Worm (Caenorhabditis elegans) whole organism, late embryonic: ENCODE data around the gene unc-62.

Experiments used
- C38D4.7 ChIP-seq: fragments of 200-800 bp; sonication (Bioruptor generic); optimal IDR thresholded peaks from 2 replicates; lab custom pipeline; 2018; ENCODE audit warnings: mild to moderate bottlenecking, missing genetic modification characterization, moderate library complexity, missing compliant biosample characterization
- F13H6.1 ChIP-seq: sonication (generic microtip); optimal IDR thresholded peaks from 2 replicates; lab custom pipeline; 2016; ENCODE audit warnings: missing genetic modification characterization, missing compliant biosample characterization
- K02D7.2 ChIP-seq: sonication (generic microtip); optimal IDR thresholded peaks from 2 replicates; lab custom pipeline; 2017; ENCODE audit warnings: mild to moderate bottlenecking, missing genetic modification characterization, missing compliant biosample characterization
- Y22D7AL.16 ChIP-seq: sonication (generic microtip); optimal IDR thresholded peaks from 2 replicates; lab custom pipeline; 2016; ENCODE audit warnings: missing genetic modification characterization, missing compliant biosample characterization
- ahr-1 ChIP-seq: sonication (generic microtip); optimal IDR thresholded peaks from 2 replicates; lab custom pipeline; 2016; ENCODE audit warnings: missing genetic modification characterization, missing compliant biosample characterization
- ceh-18 ChIP-seq: sonication (generic microtip); optimal IDR thresholded peaks from 2 replicates; lab custom pipeline; 2016; ENCODE audit warnings: missing genetic modification characterization, missing compliant biosample characterization
- ceh-19 ChIP-seq: fragments of 200-800 bp; sonication (Bioruptor generic); optimal IDR thresholded peaks from 2 replicates; lab custom pipeline; 2018; ENCODE audit warnings: mild to moderate bottlenecking, missing genetic modification characterization, missing compliant biosample characterization
- ceh-2 ChIP-seq: sonication (generic microtip); optimal IDR thresholded peaks from 2 replicates; lab custom pipeline; 2016; ENCODE audit warnings: missing genotype, missing genetic modification characterization, missing compliant biosample characterization
- ceh-24 ChIP-seq: sonication (generic microtip); optimal IDR thresholded peaks from 2 replicates; lab custom pipeline; 2016; ENCODE audit warnings: mild to moderate bottlenecking, missing genetic modification characterization, missing compliant biosample characterization
- ceh-30 ChIP-seq: fragments of 150-350 bp; optimal IDR thresholded peaks from 2 replicates; lab custom pipeline; 2014; ENCODE audit warnings: missing biosample characterization, missing genetic modification characterization
- ceh-31 ChIP-seq: sonication (generic microtip); optimal IDR thresholded peaks from 2 replicates; lab custom pipeline; 2016; ENCODE audit warnings: missing genetic modification characterization, missing compliant biosample characterization
- ceh-34 ChIP-seq: sonication (generic microtip); optimal IDR thresholded peaks from 2 replicates; lab custom pipeline; 2016; ENCODE audit warnings: mild to moderate bottlenecking, missing genetic modification characterization, missing compliant biosample characterization
- ceh-45 ChIP-seq: fragments of 200-800 bp; sonication (Bioruptor generic); IDR thresholded peaks from 2 replicates; pipeline ENCODE4 v1.3.6; 2022; ENCODE audit warnings: missing genetic modification reagents, missing genetic modification characterization, missing compliant biosample characterization
- ceh-9 ChIP-seq: sonication (generic microtip); optimal IDR thresholded peaks from 2 replicates; lab custom pipeline; 2016; ENCODE audit warnings: mild to moderate bottlenecking, missing genetic modification characterization, inconsistent platforms, missing compliant biosample characterization
- che-1 ChIP-seq: sonication (generic microtip); optimal IDR thresholded peaks from 2 replicates; lab custom pipeline; 2016; ENCODE audit warnings: mild to moderate bottlenecking, missing genetic modification characterization, missing compliant biosample characterization
- dve-1 ChIP-seq: sonication (generic microtip); optimal IDR thresholded peaks from 2 replicates; lab custom pipeline; 2017; ENCODE audit warnings: antibody characterized with exemption, mild to moderate bottlenecking, missing genetic modification characterization, missing compliant biosample characterization
- elt-2 ChIP-seq: sonication (generic microtip); optimal IDR thresholded peaks from 2 replicates; lab custom pipeline; 2016; ENCODE audit warnings: missing genetic modification reagents, missing genetic modification characterization, missing compliant biosample characterization
- elt-4 ChIP-seq: sonication (generic microtip); optimal IDR thresholded peaks from 2 replicates; lab custom pipeline; 2016; ENCODE audit warnings: missing genetic modification characterization, missing compliant biosample characterization
- ets-4 ChIP-seq: sonication (generic microtip); optimal IDR thresholded peaks from 2 replicates; lab custom pipeline; 2016; ENCODE audit warnings: missing genetic modification characterization, missing compliant biosample characterization
- fax-1 ChIP-seq: sonication (generic microtip); optimal IDR thresholded peaks from 2 replicates; lab custom pipeline; 2016; ENCODE audit warnings: missing genotype, missing genetic modification characterization, missing compliant biosample characterization
- fkh-10 ChIP-seq: fragments of 150-350 bp; optimal IDR thresholded peaks from 2 replicates; lab custom pipeline; 2014; ENCODE audit warnings: missing biosample characterization, missing genetic modification reagents, missing genetic modification characterization
- fkh-6 ChIP-seq: sonication (generic microtip); optimal IDR thresholded peaks from 2 replicates; lab custom pipeline; 2016; ENCODE audit warnings: missing genetic modification characterization, missing compliant biosample characterization
- gmeb-2 ChIP-seq: sonication (generic microtip); optimal IDR thresholded peaks from 2 replicates; lab custom pipeline; 2016; ENCODE audit warnings: missing genetic modification characterization, inconsistent platforms, missing compliant biosample characterization
- hlh-13 ChIP-seq: fragments of 200-800 bp; sonication (Bioruptor generic); optimal IDR thresholded peaks from 2 replicates; lab custom pipeline; 2018; ENCODE audit warnings: mild to moderate bottlenecking, missing genetic modification characterization, missing compliant biosample characterization
- hlh-8 ChIP-seq: sonication (generic microtip); optimal IDR thresholded peaks from 2 replicates; lab custom pipeline; 2016; ENCODE audit warnings: missing genotype, missing genetic modification characterization, missing compliant biosample characterization
- lin-11 ChIP-seq: fragments of 200-800 bp; sonication (Bioruptor generic); optimal IDR thresholded peaks from 2 replicates; lab custom pipeline; 2018; ENCODE audit warnings: mild to moderate bottlenecking, missing genetic modification characterization, missing compliant biosample characterization
- nfya-1 ChIP-seq: sonication (generic microtip); optimal IDR thresholded peaks from 2 replicates; lab custom pipeline; 2017; ENCODE audit warnings: missing genetic modification characterization, mild to moderate bottlenecking, missing compliant biosample characterization, antibody characterized with exemption, moderate library complexity
- npax-4 ChIP-seq: sonication (generic microtip); optimal IDR thresholded peaks from 2 replicates; lab custom pipeline; 2016; ENCODE audit warnings: missing genetic modification characterization, missing compliant biosample characterization
- odd-2 ChIP-seq: sonication (generic microtip); optimal IDR thresholded peaks from 2 replicates; lab custom pipeline; 2017; ENCODE audit warnings: antibody characterized with exemption, mild to moderate bottlenecking, missing genetic modification characterization, missing compliant biosample characterization
- pat-9 ChIP-seq: fragments of 200-800 bp; sonication (Bioruptor generic); optimal IDR thresholded peaks from 2 replicates; lab custom pipeline; 2018; ENCODE audit warnings: mild to moderate bottlenecking, missing genetic modification characterization, moderate library complexity, missing compliant biosample characterization
- pax-1 ChIP-seq: fragments of 150-350 bp; optimal IDR thresholded peaks from 2 replicates; lab custom pipeline; 2014; ENCODE audit warnings: missing biosample characterization, missing genetic modification characterization
- pha-2 ChIP-seq: sonication (generic microtip); optimal IDR thresholded peaks from 2 replicates; lab custom pipeline; 2017; ENCODE audit warnings: mild to moderate bottlenecking, missing genetic modification characterization, missing compliant biosample characterization
- pha-4 ChIP-seq: fragments of 150-350 bp; optimal IDR thresholded peaks from 2 replicates; lab custom pipeline; 2018; ENCODE audit warnings: missing biosample characterization, missing genetic modification reagents, missing genetic modification characterization
- pqm-1 ChIP-seq: sonication (generic microtip); optimal IDR thresholded peaks from 2 replicates; lab custom pipeline; 2016; ENCODE audit warnings: missing genetic modification characterization, missing compliant biosample characterization
- ref-2 ChIP-seq: sonication (generic microtip); optimal IDR thresholded peaks from 2 replicates; lab custom pipeline; 2016; ENCODE audit warnings: missing genetic modification characterization, missing compliant biosample characterization
- sdc-2 ChIP-seq: sonication (generic microtip); optimal IDR thresholded peaks from 2 replicates; lab custom pipeline; 2016; ENCODE audit warnings: missing genotype, missing genetic modification characterization, missing compliant biosample characterization
- sox-2 ChIP-seq: fragments of 200-800 bp; sonication (Bioruptor generic); IDR thresholded peaks from 2 replicates; pipeline ENCODE4 v1.3.6; 2022; ENCODE audit warnings: missing genetic modification reagents, missing genetic modification characterization, missing compliant biosample characterization
- syd-9 ChIP-seq: sonication (generic microtip); optimal IDR thresholded peaks from 2 replicates; lab custom pipeline; 2016; ENCODE audit warnings: mild to moderate bottlenecking, missing genetic modification characterization, moderate library complexity, missing compliant biosample characterization
- tbx-2 ChIP-seq: sonication (generic microtip); optimal IDR thresholded peaks from 2 replicates; lab custom pipeline; 2016; ENCODE audit warnings: missing genetic modification characterization, missing compliant biosample characterization
- tbx-7 ChIP-seq: sonication (generic microtip); optimal IDR thresholded peaks from 2 replicates; lab custom pipeline; 2016; ENCODE audit warnings: missing genotype, missing genetic modification characterization, missing compliant biosample characterization
- ttx-3 ChIP-seq: sonication (generic microtip); optimal IDR thresholded peaks from 2 replicates; lab custom pipeline; 2016; ENCODE audit warnings: missing genetic modification reagents, missing genetic modification characterization, missing compliant biosample characterization
- unc-42 ChIP-seq: sonication (generic microtip); optimal IDR thresholded peaks from 2 replicates; lab custom pipeline; 2016; ENCODE audit warnings: missing genotype, missing genetic modification characterization, missing compliant biosample characterization
- unc-86 ChIP-seq: sonication (generic microtip); optimal IDR thresholded peaks from 2 replicates; lab custom pipeline; 2016; ENCODE audit warnings: missing genetic modification characterization, missing compliant biosample characterization
- zip-5 ChIP-seq: sonication (generic microtip); optimal IDR thresholded peaks from 2 replicates; lab custom pipeline; 2016; ENCODE audit warnings: missing genetic modification characterization, missing compliant biosample characterization

The unc-62 gene

DNA sequence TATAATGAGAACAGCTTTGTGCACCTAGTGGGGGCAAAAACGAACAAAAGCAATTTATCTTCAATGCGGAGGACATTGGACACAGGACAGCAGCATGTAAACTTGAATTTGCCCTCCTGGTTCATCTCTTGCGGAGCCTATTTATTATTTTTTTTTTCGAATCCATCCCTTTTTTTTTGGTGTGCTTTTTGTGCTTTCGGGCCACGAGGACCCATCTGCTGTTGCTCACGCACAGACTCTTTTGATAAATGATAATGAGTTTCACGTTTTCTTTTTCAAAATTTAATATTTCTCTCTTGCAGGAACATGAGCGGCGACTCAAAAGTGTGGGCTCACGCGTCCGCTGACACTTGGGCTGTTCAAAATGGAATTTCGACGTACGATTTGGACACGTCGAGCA, at the start of gene unc-62:
unc-62 (plus strand) TSS at position 301 of the 400 bp plus-strand sequence.
- TF ChIP-seq K02D7.2 (tag; lab: Kevin White, UChicago) (no peak), F13H6.1 (tag; lab: Kevin White, UChicago) (no peak), pha-2 (tag; lab: Kevin White, UChicago) (no peak), ceh-24 (tag; lab: Kevin White, UChicago) (no peak), tbx-2 (no peak), pax-1 (no peak)
- TF ChIP-seq, all 69 proteins: peak for 0

DNA sequence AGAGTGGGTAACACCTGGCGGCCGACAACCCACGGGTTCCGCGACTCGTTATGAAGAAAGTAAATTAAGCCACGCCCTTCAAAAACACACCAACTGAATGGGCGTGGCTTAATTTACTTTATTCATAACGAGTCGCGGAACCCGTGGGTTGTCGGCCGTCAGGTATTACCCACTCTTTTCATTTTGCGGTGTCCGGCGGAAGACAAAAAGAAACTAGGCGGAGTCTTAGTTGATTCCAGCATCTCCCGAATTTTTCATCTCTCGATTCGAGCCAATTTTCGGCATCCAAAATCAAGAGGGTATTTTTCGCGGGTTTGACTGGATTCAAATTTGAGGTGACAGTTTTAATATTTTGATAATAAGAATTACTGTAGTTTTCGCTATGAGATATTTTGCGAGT, 49.6 kb upstream of the unc-62 start:
- TF ChIP-seq ceh-31 (tag; lab: Kevin White, UChicago) (no peak), ceh-30 (tag; lab: Kevin White, UChicago) (no peak), dve-1 (no peak), sox-2 (GFP tag; lab: Robert Waterston, UW) (no peak), ttx-3 (tag; lab: Kevin White, UChicago) (no peak), fkh-6 (tag; lab: Kevin White, UChicago) (no peak), nfya-1 (no peak), pat-9 (tag; lab: Kevin White, UChicago) (no peak), elt-4 (tag; lab: Kevin White, UChicago) (no peak), K02D7.2 (tag; lab: Kevin White, UChicago) (no peak), ceh-9 (tag; lab: Kevin White, UChicago) (no peak)
- TF ChIP-seq, all 69 proteins: peak for 0

DNA sequence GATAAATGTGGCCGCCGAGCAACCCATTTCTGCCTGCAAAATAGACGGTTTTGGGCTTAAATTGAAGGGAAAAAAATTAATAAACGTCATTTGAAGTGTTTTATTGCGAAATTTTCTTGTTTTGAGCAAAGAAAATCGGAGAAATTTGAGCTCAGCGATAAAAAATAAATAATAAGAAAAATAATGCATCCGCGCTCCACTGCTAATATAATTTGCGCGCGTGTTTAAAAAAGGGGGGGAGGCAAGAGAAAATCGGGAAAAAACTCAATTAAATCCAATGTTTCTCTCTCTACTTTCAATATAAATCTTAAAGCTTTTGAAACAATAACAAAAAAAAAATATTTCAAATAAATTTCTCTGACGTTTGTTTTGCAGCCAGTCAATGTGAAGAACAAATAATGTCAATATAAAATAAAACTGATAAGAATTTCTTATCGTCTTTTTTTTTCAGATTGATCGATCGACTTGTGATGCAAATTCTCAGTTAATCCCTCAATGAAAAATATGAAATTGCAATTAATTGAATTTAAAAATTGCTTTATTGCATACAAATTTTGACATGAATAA, 46.7 kb upstream of the unc-62 start, which contains the start of gene rft-2:
rft-2 (minus strand) TSS at position 41 of the 567 bp plus-strand sequence.
- TF ChIP-seq ceh-2 (peak; percentile 2), unc-86 (no peak), tbx-7 (tag; lab: Kevin White, UChicago) (no peak), ceh-18 (tag; lab: Kevin White, UChicago) (no peak), hlh-13 (GFP tag; lab: Kevin White, UChicago) (no peak), npax-4 (no peak), nfya-1 (peak; percentile 15), ceh-19 (GFP tag; lab: Kevin White, UChicago) (no peak), pqm-1 (tag; lab: Kevin White, UChicago) (no peak), ceh-34 (tag; lab: Kevin White, UChicago) (peak; percentile 22), fax-1 (no peak), F13H6.1 (tag; lab: Kevin White, UChicago) (no peak), lin-11 (no peak), dve-1 (no peak), ceh-24 (tag; lab: Kevin White, UChicago) (no peak), syd-9 (tag; lab: Kevin White, UChicago) (no peak), unc-42 (tag; lab: Kevin White, UChicago) (peak; percentile 90), hlh-8 (no peak), pha-4 (tag; lab: Kevin White, UChicago) (no peak), elt-2 (tag; lab: Kevin White, UChicago) (peak; percentile 70), gmeb-2 (tag; lab: Kevin White, UChicago) (no peak), odd-2 (tag; lab: Kevin White, UChicago) (no peak)
- TF ChIP-seq, all 69 proteins: peak for 5

DNA sequence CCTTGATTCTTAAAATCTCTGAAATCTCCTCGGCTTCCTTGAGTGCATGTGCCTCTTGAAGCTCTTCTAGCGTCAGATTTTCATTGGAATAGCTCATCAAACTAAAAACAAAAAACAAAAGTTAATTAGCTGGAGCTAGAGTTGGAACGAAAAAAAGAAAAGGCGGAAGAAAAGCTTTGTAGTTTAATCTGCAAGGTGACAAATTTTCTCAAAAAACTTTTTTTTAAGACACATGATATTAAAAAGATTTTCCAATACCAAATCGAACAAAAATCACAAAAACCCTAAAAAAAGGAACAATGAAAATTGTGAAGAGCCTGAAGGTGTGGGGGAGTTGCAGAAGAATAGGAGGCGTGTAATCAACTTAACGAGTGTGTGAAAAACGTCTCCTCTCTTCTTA, 42.6 kb upstream of the unc-62 start, which contains the start of gene gnrr-5:
gnrr-5 (minus strand) TSS at position 101 of the 400 bp plus-strand sequence.
- no peak for TF ChIP-seq fkh-6 (tag; lab: Kevin White, UChicago)
- TF ChIP-seq lin-11, result no peak
- no peak for TF ChIP-seq npax-4
- no peak for TF ChIP-seq ceh-45 (GFP tag; lab: Robert Waterston, UW)
- no peak for TF ChIP-seq C38D4.7 (GFP tag; lab: Kevin White, UChicago)
- no peak for TF ChIP-seq ets-4
- TF ChIP-seq sdc-2 (tag; lab: Kevin White, UChicago), result no peak
- TF ChIP-seq che-1 (tag; lab: Kevin White, UChicago), result no peak
- TF ChIP-seq ref-2, result no peak
- no peak for TF ChIP-seq Y22D7AL.16 (tag; lab: Kevin White, UChicago)
- no peak for TF ChIP-seq pax-1
- no peak for TF ChIP-seq fkh-10 (GFP tag; lab: Kevin White, UChicago)
- no peak for TF ChIP-seq ahr-1 (tag; lab: Kevin White, UChicago)
- no peak for TF ChIP-seq zip-5
- TF ChIP-seq, all 69 proteins: peak for 0
